Fruit fly (Drosophila melanogaster) whole organism, pupa: ENCODE results near the gene CG31917.

Experiments used
- CG10348 ChIP-seq: fragments of 200-800 bp; sonication (Bioruptor generic); IDR thresholded peaks from 2 replicates; pipeline ENCODE4 v1.3.6; 2022; ENCODE audit warnings: missing biosample characterization, missing genetic modification characterization
- CG12605 ChIP-seq: fragments of 200-800 bp; sonication (Bioruptor generic); IDR thresholded peaks from 2 replicates; pipeline ENCODE4 v1.3.6; 2022; ENCODE audit warnings: missing biosample characterization, missing genetic modification characterization
- CG13204 ChIP-seq: fragments of 200-800 bp; sonication (Bioruptor generic); optimal IDR thresholded peaks from 2 replicates; lab custom pipeline; 2018; ENCODE audit warnings: missing biosample characterization, mild to moderate bottlenecking, missing genetic modification characterization, moderate library complexity
- CG14655 ChIP-seq: fragments of 200-800 bp; sonication (Bioruptor generic); optimal IDR thresholded peaks from 3 replicates; lab custom pipeline; 2017; ENCODE audit warnings: mild to moderate bottlenecking, missing biosample characterization, missing genetic modification reagents, missing genetic modification characterization
- CG15710 ChIP-seq: fragments of 200-800 bp; sonication (Bioruptor generic); optimal IDR thresholded peaks from 2 replicates; lab custom pipeline; 2018; ENCODE audit warnings: missing biosample characterization, mild to moderate bottlenecking, missing genetic modification characterization, moderate library complexity
- CG17806 ChIP-seq: fragments of 200-800 bp; sonication (Bioruptor generic); optimal IDR thresholded peaks from 2 replicates; lab custom pipeline; 2018; ENCODE audit warnings: missing biosample characterization, mild to moderate bottlenecking, missing genetic modification characterization, moderate library complexity
- CG32121 ChIP-seq: fragments of 200-800 bp; sonication (Bioruptor generic); IDR thresholded peaks from 2 replicates; pipeline ENCODE4 v1.3.6; 2022; ENCODE audit warnings: missing biosample characterization, missing genetic modification characterization
- CG34367 ChIP-seq: fragments of 200-800 bp; sonication (Bioruptor generic); optimal IDR thresholded peaks from 2 replicates; lab custom pipeline; 2018; ENCODE audit warnings: missing biosample characterization, mild to moderate bottlenecking, missing genetic modification characterization
- CG4496 ChIP-seq: fragments of 200-800 bp; sonication (Bioruptor generic); IDR thresholded peaks from 3 replicates; pipeline ENCODE4 v1.3.6; 2022; ENCODE audit warnings: missing biosample characterization, missing genetic modification characterization
- CG8159 ChIP-seq: fragments of 200-800 bp; sonication (Bioruptor generic); optimal IDR thresholded peaks from 3 replicates; lab custom pipeline; 2018; ENCODE audit warnings: missing biosample characterization, mild to moderate bottlenecking, missing genetic modification characterization, moderate library complexity
- CG8301 ChIP-seq: fragments of 200-800 bp; sonication (Bioruptor generic); optimal IDR thresholded peaks from 2 replicates; lab custom pipeline; 2018; ENCODE audit warnings: missing biosample characterization, mild to moderate bottlenecking, missing genetic modification characterization
- CG9948 ChIP-seq: fragments of 200-800 bp; sonication (Bioruptor generic); optimal IDR thresholded peaks from 2 replicates; lab custom pipeline; 2018; ENCODE audit warnings: missing biosample characterization, mild to moderate bottlenecking, missing genetic modification characterization, moderate library complexity
- D1 ChIP-seq: fragments of 200-800 bp; sonication (Bioruptor generic); optimal IDR thresholded peaks from 2 replicates; lab custom pipeline; 2018; ENCODE audit warnings: missing biosample characterization, mild to moderate bottlenecking, missing genetic modification characterization, moderate library complexity
- EcR ChIP-seq: fragments of 200-800 bp; sonication (Bioruptor generic); optimal IDR thresholded peaks from 3 replicates; lab custom pipeline; 2019; ENCODE audit warnings: missing biosample characterization, missing genetic modification characterization, mild to moderate bottlenecking, moderate library complexity, missing genetic modification reagents
- Ets98B ChIP-seq: fragments of 200-800 bp; sonication (Bioruptor generic); IDR thresholded peaks from 2 replicates; pipeline ENCODE4 v1.3.6; 2022; ENCODE audit warnings: missing biosample characterization, missing genetic modification characterization
- Pif1A ChIP-seq: fragments of 200-800 bp; sonication (Bioruptor generic); optimal IDR thresholded peaks from 3 replicates; lab custom pipeline; 2016; ENCODE audit warnings: missing biosample characterization, missing genetic modification characterization
- Pif1B ChIP-seq: fragments of 200-800 bp; sonication (Bioruptor generic); optimal IDR thresholded peaks from 3 replicates; lab custom pipeline; 2016; ENCODE audit warnings: missing biosample characterization, missing genetic modification characterization
- Snoo ChIP-seq: fragments of 200-800 bp; sonication (Bioruptor generic); optimal IDR thresholded peaks from 3 replicates; lab custom pipeline; 2017; ENCODE audit warnings: missing biosample characterization, mild to moderate bottlenecking, missing genetic modification characterization, inconsistent platforms
- fd96Ca ChIP-seq: fragments of 200-800 bp; sonication (Bioruptor generic); IDR thresholded peaks from 3 replicates; pipeline ENCODE4 v1.3.6; 2022; ENCODE audit warnings: missing biosample characterization, missing genetic modification characterization
- gl ChIP-seq: fragments of 200-800 bp; sonication (Bioruptor generic); optimal IDR thresholded peaks from 2 replicates; lab custom pipeline; 2018; ENCODE audit warnings: missing biosample characterization, mild to moderate bottlenecking, missing genetic modification characterization
- rn ChIP-seq: fragments of 200-800 bp; sonication (Bioruptor generic); IDR thresholded peaks from 2 replicates; pipeline ENCODE4 v1.3.6; 2022; ENCODE audit warnings: missing biosample characterization, missing genetic modification characterization

CG31917 gene

DNA sequence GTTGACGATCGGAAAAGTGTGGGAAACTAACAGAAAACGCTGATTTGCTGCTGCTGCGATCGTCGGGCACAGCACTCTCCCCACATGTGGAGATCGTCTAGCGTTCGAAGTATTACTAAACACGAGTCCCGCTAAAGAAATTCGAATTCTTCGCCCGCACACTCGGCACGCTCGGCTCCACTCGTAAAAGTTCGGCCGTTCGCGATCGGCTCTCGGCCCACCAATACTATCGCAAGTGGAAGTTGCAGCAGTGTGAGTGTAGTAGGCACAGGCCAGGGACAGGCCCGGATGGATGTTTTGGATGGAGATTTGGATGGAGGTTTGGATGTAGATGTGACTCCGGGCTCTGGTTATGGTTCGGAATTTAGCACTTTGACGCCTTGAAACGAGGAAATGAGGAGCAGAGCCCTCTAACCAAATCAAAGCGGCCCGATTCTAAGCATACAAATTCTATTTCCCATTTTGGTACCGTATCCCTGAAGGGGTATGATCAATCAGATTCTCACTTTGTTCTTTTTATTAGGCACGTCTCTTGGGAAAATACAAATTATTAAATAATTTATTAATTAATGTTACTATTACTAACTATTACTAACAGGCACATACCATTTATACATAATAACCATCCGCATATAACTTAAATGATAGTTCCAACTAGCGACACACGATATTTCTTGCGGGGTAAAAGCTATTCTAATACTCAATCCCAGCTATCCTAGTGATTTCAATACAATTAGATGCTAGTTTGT, 16.9 kb upstream of the CG31917 start:
- TF ChIP-seq CG15710 (tag; lab: Kevin White, UChicago), result no peak
- peak; percentile 11; the same call in 1 of the 2 replicates for TF ChIP-seq CG32121
- TF ChIP-seq CG13204, result no peak
- TF ChIP-seq fd96Ca (GFP tag; lab: Robert Waterston, UW), result 0 out of 3 replicates have a peak, but pooled peaks have one; percentile 32
- TF ChIP-seq, all 21 proteins: peak for 2

DNA sequence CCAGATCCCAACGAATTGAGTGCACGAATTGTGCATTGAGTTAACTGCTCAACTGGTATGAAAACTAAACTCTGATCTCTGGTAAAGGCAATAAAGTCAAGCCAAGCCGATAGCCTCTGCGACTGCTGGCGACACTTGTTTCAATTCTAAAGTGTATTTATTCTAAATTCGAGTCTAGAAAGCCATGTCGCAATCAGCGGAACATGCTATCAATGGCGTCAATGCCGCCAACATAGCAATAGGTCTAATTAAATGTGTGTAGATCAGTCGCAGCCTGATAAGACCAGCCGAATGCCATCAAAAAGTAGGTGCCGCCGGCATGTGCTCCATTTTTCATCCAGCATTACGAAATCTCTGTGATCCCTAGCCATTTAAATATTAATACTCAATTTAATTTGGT, 14.9 kb upstream of the CG31917 start:
- TF ChIP-seq Pif1B (GFP tag; lab: Kevin White, UChicago), result no peak
- TF ChIP-seq EcR (GFP tag; lab: Kevin White, UChicago), result no peak
- TF ChIP-seq CG34367 (tag; lab: Kevin White, UChicago), result no peak
- TF ChIP-seq CG10348 (GFP tag; lab: Robert Waterston, UW), result no peak
- no peak for TF ChIP-seq CG8159 (tag; lab: Kevin White, UChicago)
- TF ChIP-seq CG15710 (tag; lab: Kevin White, UChicago), result no peak
- no peak for TF ChIP-seq CG12605 (GFP tag; lab: Robert Waterston, UW)
- TF ChIP-seq CG14655 (GFP tag; lab: Kevin White, UChicago), result no peak
- TF ChIP-seq CG8301, result no peak
- TF ChIP-seq D1 (tag; lab: Kevin White, UChicago), result no peak
- no peak for TF ChIP-seq gl (tag; lab: Kevin White, UChicago)
- TF ChIP-seq, all 21 proteins: peak for 0

DNA sequence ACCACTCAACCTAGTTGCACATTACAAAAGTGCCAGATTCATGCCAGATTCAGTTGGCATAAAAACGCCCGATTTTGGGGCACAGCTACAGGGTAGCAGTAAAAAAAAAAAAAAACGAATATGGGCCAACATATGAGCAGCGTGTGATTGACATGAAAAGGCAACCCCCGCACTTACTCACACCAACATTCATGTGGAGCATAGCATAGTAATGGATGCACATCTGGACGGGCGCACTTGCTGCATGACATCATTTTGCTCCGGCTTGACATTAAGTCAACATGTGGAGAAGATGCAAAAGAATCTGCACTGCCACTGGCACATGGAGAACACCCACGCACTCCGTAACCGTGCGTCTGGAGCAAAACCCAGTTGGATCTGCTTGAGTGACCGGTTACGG, 12.0 kb upstream of the CG31917 start:
- TF ChIP-seq Snoo (tag; lab: Kevin White, UChicago) (no peak), CG14655 (GFP tag; lab: Kevin White, UChicago) (no peak), fd96Ca (GFP tag; lab: Robert Waterston, UW) (no peak), CG4496 (GFP tag; lab: Robert Waterston, UW) (no peak), CG13204 (no peak), CG12605 (GFP tag; lab: Robert Waterston, UW) (no peak)

DNA sequence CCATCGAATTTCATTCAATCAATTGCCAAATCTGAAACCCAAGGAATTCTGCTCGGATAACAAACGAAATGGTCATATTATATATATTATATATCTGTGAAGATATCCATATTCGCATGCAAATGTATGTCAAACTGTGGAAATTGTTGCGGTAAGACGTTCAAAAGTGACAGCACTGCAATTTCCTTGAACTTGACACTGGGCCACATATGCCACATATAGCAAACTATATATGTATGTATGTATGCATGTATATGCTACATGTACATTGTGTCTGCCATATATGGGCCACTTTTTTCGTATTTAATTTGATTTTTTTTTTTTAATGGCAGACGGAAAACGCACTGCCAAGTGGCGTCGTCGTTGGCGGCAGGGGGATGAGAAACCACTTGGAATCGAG, 9.8 kb upstream of the CG31917 start:
- TF ChIP-seq EcR (GFP tag; lab: Kevin White, UChicago), result peak; percentile 20
- no peak for TF ChIP-seq CG14655 (GFP tag; lab: Kevin White, UChicago)

DNA sequence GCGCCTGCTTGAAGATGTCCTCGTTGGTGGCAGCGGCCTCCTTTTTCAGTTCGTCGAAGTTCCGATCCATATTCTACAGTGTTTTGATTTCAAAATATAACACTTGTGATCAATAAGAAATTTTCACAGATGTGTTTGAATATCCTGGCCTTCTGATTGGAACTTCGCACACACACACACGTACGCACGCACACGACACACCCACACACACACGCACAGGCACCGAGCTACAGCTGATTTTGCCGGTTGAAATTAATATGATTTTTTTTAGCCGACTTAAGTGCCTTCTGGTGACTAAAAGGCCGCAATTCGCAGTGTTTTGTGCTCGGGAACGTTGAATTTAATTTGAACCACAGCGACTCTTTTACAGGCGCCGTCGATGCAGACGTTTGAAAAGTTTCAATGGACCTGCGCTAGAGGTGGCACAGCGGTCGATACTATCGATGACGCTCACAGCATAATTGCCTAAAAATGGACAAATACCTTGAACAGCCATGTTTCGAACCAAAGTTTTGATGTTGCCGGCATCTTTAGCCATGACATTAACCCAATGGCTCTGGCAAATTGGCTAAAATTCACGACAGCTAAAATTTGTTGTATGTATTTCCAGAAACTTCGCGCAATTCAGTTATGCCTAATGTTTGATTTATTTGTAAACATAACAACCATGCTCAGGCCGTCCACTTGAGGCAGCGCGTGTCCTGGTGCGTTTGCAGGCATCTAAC, 1.2 kb downstream of the CG31917 start, which contains the start of gene Rtnl1:
TSS of gene Rtnl1 (minus strand) at position 415 of the 725 bp plus-strand sequence.
- no peak for TF ChIP-seq D1 (tag; lab: Kevin White, UChicago)
- no peak for TF ChIP-seq CG14655 (GFP tag; lab: Kevin White, UChicago)
- no peak for TF ChIP-seq Pif1A
- peak; percentile 11 for TF ChIP-seq CG17806 (tag; lab: Kevin White, UChicago)
- no peak for TF ChIP-seq CG32121
- TF ChIP-seq CG34367 (tag; lab: Kevin White, UChicago), result no peak
- no peak for TF ChIP-seq CG9948 (tag; lab: Kevin White, UChicago)
- TF ChIP-seq EcR (GFP tag; lab: Kevin White, UChicago), result peak; percentile 44
- no peak for TF ChIP-seq Ets98B (GFP tag; lab: Robert Waterston, UW)
- TF ChIP-seq CG13204, result no peak
- peak; percentile 34; the same call in 1 of the 3 replicates for TF ChIP-seq CG4496 (GFP tag; lab: Robert Waterston, UW)
- 0 out of 2 replicates have a peak, but pooled peaks have one; percentile 12 for TF ChIP-seq CG12605 (GFP tag; lab: Robert Waterston, UW)
- TF ChIP-seq gl (tag; lab: Kevin White, UChicago), result no peak
- TF ChIP-seq fd96Ca (GFP tag; lab: Robert Waterston, UW), result no peak
- no peak for TF ChIP-seq CG8301
- no peak for TF ChIP-seq CG15710 (tag; lab: Kevin White, UChicago)
- no peak for TF ChIP-seq Pif1B (GFP tag; lab: Kevin White, UChicago)
- no peak for TF ChIP-seq rn (GFP tag; lab: Robert Waterston, UW)
- no peak for TF ChIP-seq Snoo (tag; lab: Kevin White, UChicago)
- TF ChIP-seq CG8159 (tag; lab: Kevin White, UChicago), result no peak
- TF ChIP-seq CG10348 (GFP tag; lab: Robert Waterston, UW), result no peak

DNA sequence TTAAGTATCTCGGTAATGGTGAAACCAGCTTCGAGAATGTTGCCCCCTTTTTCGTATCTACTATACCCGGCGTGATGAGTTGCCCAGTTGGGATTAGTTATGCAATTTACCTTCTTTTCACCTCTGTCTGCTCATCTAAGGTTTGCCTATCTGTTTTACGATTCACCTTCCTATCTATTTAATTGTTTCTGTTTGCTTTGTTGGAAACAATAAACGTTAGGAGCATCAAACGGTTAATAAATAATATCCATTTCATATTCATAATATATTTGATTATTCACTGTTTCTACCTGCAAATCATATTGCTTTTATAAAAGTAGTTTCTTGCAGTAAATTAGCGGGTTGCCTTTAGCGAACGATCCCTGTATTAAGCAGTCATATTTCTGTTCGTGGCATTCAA, 3.4 kb downstream of the CG31917 start:
- no peak for TF ChIP-seq CG34367 (tag; lab: Kevin White, UChicago)
- peak; percentile 25; the same call in 1 of the 2 replicates for TF ChIP-seq Ets98B (GFP tag; lab: Robert Waterston, UW)
- no peak for TF ChIP-seq CG14655 (GFP tag; lab: Kevin White, UChicago)
- TF ChIP-seq EcR (GFP tag; lab: Kevin White, UChicago), result peak; percentile 19
- peak; percentile 0 for TF ChIP-seq CG8159 (tag; lab: Kevin White, UChicago)
- TF ChIP-seq gl (tag; lab: Kevin White, UChicago), result no peak
